Worm (Caenorhabditis elegans) whole organism, late embryonic: Measurements from ENCODE around the gene C05G5.5.

Experiments
- ceh-2 ChIP-seq: sonication (generic microtip); optimal IDR thresholded peaks from 2 replicates; lab custom pipeline; 2016; ENCODE audit warnings: missing genotype, missing genetic modification characterization, missing compliant biosample characterization
- lin-11 ChIP-seq: fragments of 200-800 bp; sonication (Bioruptor generic); optimal IDR thresholded peaks from 2 replicates; lab custom pipeline; 2018; ENCODE audit warnings: mild to moderate bottlenecking, missing genetic modification characterization, missing compliant biosample characterization

DNA sequence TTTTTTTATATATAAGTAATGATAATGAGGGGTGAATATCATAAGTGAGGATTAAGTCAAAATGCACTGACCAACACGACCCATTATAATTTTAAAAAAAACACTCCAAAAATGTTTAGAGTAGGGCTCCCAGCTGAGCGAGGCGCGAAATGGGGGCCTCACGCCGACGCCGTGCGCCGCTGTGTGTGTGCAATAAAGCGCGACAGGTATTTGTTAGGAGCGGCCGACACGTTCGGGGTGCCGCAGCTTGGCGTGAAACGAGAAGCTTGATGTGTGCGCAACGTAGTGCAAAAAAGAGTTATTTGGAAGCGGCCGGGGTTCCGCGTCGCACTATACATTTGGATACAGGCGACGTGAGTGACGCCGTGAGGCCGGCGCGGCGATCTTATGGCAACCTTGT lies 36.0 kb downstream of the C05G5.5 start:
- TF ChIP-seq ceh-2 (tag; lab: Kevin White, UChicago) (no peak), lin-11 (tag; lab: Kevin White, UChicago) (no peak)
